Fruit fly (Drosophila melanogaster): ENCODE data around the gene CG7920.

The CG7920 gene

DNA sequence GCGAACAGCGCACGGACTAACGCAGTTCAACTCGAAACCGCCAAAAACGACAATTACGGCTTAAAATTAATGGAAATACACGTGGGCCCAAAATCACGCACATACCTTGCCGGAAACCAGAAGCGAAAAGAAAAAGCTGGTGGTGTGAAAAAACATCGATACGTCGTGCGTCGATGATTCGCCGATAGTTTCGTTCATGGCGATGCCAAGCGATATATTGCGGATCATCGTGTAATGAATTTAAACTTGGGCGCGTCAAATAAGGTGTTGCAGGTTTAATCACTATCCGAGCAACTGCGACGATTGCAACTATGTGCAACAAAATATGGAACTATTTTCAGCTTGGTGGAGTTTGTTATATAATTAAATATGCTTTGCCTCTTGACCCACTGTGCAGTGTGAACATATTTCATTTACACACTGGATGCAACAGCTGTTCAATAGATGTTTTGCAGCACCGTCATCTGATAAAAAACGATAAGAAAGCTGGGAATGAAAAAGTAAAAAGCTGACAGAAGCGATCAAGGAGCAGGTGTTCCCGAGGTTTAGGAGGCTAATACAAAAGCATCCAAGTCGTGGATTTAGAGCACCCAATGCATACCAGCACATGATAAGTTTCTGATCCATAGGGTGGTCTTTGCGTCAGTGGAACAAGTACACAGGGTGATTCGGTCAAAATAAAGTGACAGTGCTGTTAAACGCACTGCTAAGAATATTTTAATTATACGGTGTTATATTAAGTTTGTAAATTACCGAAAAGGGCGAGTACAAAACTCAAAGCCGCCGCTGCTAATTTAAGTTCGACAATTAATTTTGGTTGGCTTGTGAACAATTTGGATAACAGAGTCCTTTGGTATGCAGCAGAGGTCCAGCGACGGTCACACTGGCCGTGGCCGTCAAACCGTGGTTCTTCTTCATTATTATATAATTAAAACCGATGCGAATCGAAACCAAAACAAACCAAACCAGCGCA, 31.2 kb upstream of the CG7920 start, which contains the start of the genes RpL32 and CG7943 (continued):
- TF ChIP-seq tin (GFP tag; optimal IDR thresholded peaks at IDR 0.05) (peak; percentile 96), Sry-δ (GFP tag; optimal IDR thresholded peaks at IDR 0.05) (peak; percentile 100), CG14860 (GFP tag; IDR thresholded peaks at IDR 0.05; ENCODE audit: partially characterized antibody) (peak; percentile 100), Ravus (GFP tag; IDR thresholded peaks at IDR 0.05) (peak; percentile 78), mam (GFP tag; optimal IDR thresholded peaks at IDR 0.05) (peak; percentile 99), Mad (GFP tag; optimal IDR thresholded peaks at IDR 0.05) (peak; percentile 89), row (GFP tag; IDR thresholded peaks at IDR 0.05) (peak; percentile 96), Med (GFP tag) (peak; percentile 100), Doc2 (GFP tag; IDR thresholded peaks at IDR 0.05) (peak; percentile 89), CG10959 (GFP tag; IDR thresholded peaks at IDR 0.05) (peak; percentile 91), Ada2b (GFP tag; IDR thresholded peaks at IDR 0.05) (peak; percentile 94), CG10267 (tag; optimal IDR thresholded peaks at IDR 0.05) (peak; percentile 93), nmo (GFP tag; optimal IDR thresholded peaks at IDR 0.05) (peak; percentile 96), Side (GFP tag; optimal IDR thresholded peaks at IDR 0.05) (peak; percentile 97), CG17385 (GFP tag; optimal IDR thresholded peaks at IDR 0.05) (peak; percentile 86), sna (GFP tag; IDR thresholded peaks at IDR 0.05; ENCODE audit: partially characterized antibody) (peak; percentile 100), CG8281 (tag; optimal IDR thresholded peaks at IDR 0.05) (peak; percentile 60), CG10209 (GFP tag; optimal IDR thresholded peaks at IDR 0.05) (peak; percentile 90), CG18476 (GFP tag; optimal IDR thresholded peaks at IDR 0.05) (peak; percentile 94), CG9609 (GFP tag; optimal IDR thresholded peaks at IDR 0.05) (peak; percentile 91), CG9727 (GFP tag; optimal IDR thresholded peaks at IDR 0.05) (peak; percentile 97), CG7928 (GFP tag; optimal IDR thresholded peaks at IDR 0.05) (peak; percentile 77), ewg (GFP tag; optimal IDR thresholded peaks at IDR 0.05) (peak; percentile 80), psq (GFP tag; optimal IDR thresholded peaks at IDR 0.05) (peak; percentile 62), CG1832 (GFP tag; optimal IDR thresholded peaks at IDR 0.05) (no peak), tna (GFP tag; IDR thresholded peaks at IDR 0.05; ENCODE audit: partially characterized antibody) (peak; percentile 100), Hr78 (GFP tag; optimal IDR thresholded peaks at IDR 0.05) (no peak), Optix (GFP tag; IDR thresholded peaks at IDR 0.05) (peak; percentile 97), Lim3 (GFP tag; IDR thresholded peaks at IDR 0.05) (peak; percentile 83), CG11695 (GFP tag; IDR thresholded peaks at IDR 0.05) (peak; percentile 94), CG2202 (tag; optimal IDR thresholded peaks at IDR 0.05) (peak; percentile 76), CG17568 (GFP tag; optimal IDR thresholded peaks at IDR 0.05) (no peak), gro (GFP tag; optimal IDR thresholded peaks at IDR 0.05) (peak; percentile 98), zfh2 (GFP tag; optimal IDR thresholded peaks at IDR 0.05) (peak; percentile 96), al (GFP tag; IDR thresholded peaks at IDR 0.05) (peak; percentile 95), CG13123 (GFP tag; optimal IDR thresholded peaks at IDR 0.05) (peak; percentile 83), Jarid2 (GFP tag; optimal IDR thresholded peaks at IDR 0.05) (peak; percentile 85), CG4707 (GFP tag; optimal IDR thresholded peaks at IDR 0.05) (peak; percentile 80), HLH4C (GFP tag; IDR thresholded peaks at IDR 0.05; ENCODE audit: partially characterized antibody) (peak; percentile 100), CG31224 (GFP tag; IDR thresholded peaks at IDR 0.05) (peak; percentile 90), HmgZ (tag; optimal IDR thresholded peaks at IDR 0.05) (peak; percentile 91), nom (GFP tag; optimal IDR thresholded peaks at IDR 0.05) (peak; percentile 85), sqz (GFP tag; optimal IDR thresholded peaks at IDR 0.05) (peak; percentile 85), Usf (GFP tag; optimal IDR thresholded peaks at IDR 0.05) (peak; percentile 79), CG31365 (tag; optimal IDR thresholded peaks at IDR 0.05) (peak; percentile 84), br (optimal IDR thresholded peaks at IDR 0.05) (no peak), CG7786 (GFP tag; optimal IDR thresholded peaks at IDR 0.05) (peak; percentile 90), hb (GFP tag; IDR thresholded peaks at IDR 0.05; ENCODE audit: partially characterized antibody) (peak; percentile 100)
